Worm (Caenorhabditis elegans) whole organism, young adult: ENCODE measurements around the gene F13D12.8.

Experiments used
- B0019.2 ChIP-seq: fragments of 200-800 bp; sonication (Bioruptor generic); conservative IDR thresholded peaks from 2 replicates; pipeline ENCODE4 v1.3.6; 2022; ENCODE audit warnings: missing genetic modification reagents, missing genetic modification characterization, missing compliant biosample characterization
- D2030.7 ChIP-seq: fragments of 200-800 bp; sonication (Bioruptor generic); IDR thresholded peaks from 2 replicates; pipeline ENCODE4 v1.3.6; 2022; ENCODE audit warnings: missing genetic modification reagents, missing genetic modification characterization, missing compliant biosample characterization
- F23B12.7 ChIP-seq: sonication (generic microtip); optimal IDR thresholded peaks from 2 replicates; lab custom pipeline; 2017; ENCODE audit warnings: missing genetic modification characterization, mild to moderate bottlenecking, missing compliant biosample characterization, antibody characterized with exemption, moderate library complexity; ENCODE audit not compliant: insufficient read depth
- F37B4.10 ChIP-seq: fragments of 200-800 bp; sonication (Bioruptor generic); IDR thresholded peaks from 2 replicates; pipeline ENCODE4 v1.3.6; 2022; ENCODE audit warnings: missing genetic modification characterization, missing compliant biosample characterization
- F39B2.1 ChIP-seq: fragments of 200-800 bp; sonication (Bioruptor generic); IDR thresholded peaks from 2 replicates; pipeline ENCODE4 v1.3.6; 2022; ENCODE audit warnings: missing genetic modification reagents, missing genetic modification characterization, missing compliant biosample characterization
- F55B11.4 ChIP-seq: sonication (generic microtip); optimal IDR thresholded peaks from 2 replicates; lab custom pipeline; 2016; ENCODE audit warnings: missing compliant biosample characterization, missing genetic modification characterization, borderline replicate concordance; ENCODE audit not compliant: insufficient read depth
- F57A8.1 ChIP-seq: fragments of 200-800 bp; sonication (Bioruptor generic); optimal IDR thresholded peaks from 2 replicates; lab custom pipeline; 2018; ENCODE audit warnings: mild to moderate bottlenecking, missing genetic modification characterization, moderate library complexity, missing compliant biosample characterization
- T07F8.4 ChIP-seq: sonication (generic microtip); optimal IDR thresholded peaks from 2 replicates; lab custom pipeline; 2016; ENCODE audit warnings: mild to moderate bottlenecking, missing genetic modification characterization, moderate library complexity, missing compliant biosample characterization
- Y53G8AR.9 ChIP-seq: fragments of 200-800 bp; sonication (Bioruptor generic); conservative IDR thresholded peaks from 2 replicates; pipeline ENCODE4 v1.3.6; 2022; ENCODE audit warnings: missing genetic modification reagents, missing genetic modification characterization, missing compliant biosample characterization
- akir-1 ChIP-seq: fragments of 200-800 bp; sonication (Bioruptor generic); optimal IDR thresholded peaks from 2 replicates; lab custom pipeline; 2018; ENCODE audit warnings: mild to moderate bottlenecking, missing genetic modification characterization, moderate library complexity, missing compliant biosample characterization
- bed-2 ChIP-seq: fragments of 200-800 bp; sonication (Bioruptor generic); IDR thresholded peaks from 2 replicates; pipeline ENCODE4 v1.3.6; 2022; ENCODE audit warnings: missing genetic modification reagents, missing genetic modification characterization, missing compliant biosample characterization
- cebp-1 ChIP-seq, 2 experiments: fragments of 200-800 bp in 1 of 2; sonication (Bioruptor generic) in 1 of 2; sonication (generic microtip) in 1 of 2; IDR thresholded peaks in 1 of 2; optimal IDR thresholded peaks in 1 of 2; 2 replicates each; pipeline versions ENCODE4 v1.3.6 to Lab custom; 2017 to 2022; ENCODE audit warnings: missing compliant biosample characterization in 2 of 2, missing genetic modification characterization in 2 of 2, mild to moderate bottlenecking in 1 of 2, missing genetic modification reagents in 1 of 2, moderate library complexity in 1 of 2
- ceh-100 ChIP-seq: fragments of 200-800 bp; sonication (Bioruptor generic); IDR thresholded peaks from 2 replicates; pipeline ENCODE4 v1.3.6; 2022; ENCODE audit warnings: missing genetic modification reagents, missing genetic modification characterization, missing compliant biosample characterization
- ceh-91 ChIP-seq: fragments of 200-800 bp; sonication (Bioruptor generic); IDR thresholded peaks from 2 replicates; pipeline ENCODE4 v1.3.6; 2022; ENCODE audit warnings: missing genetic modification reagents, missing genetic modification characterization, missing compliant biosample characterization
- chd-7 ChIP-seq: sonication (generic microtip); optimal IDR thresholded peaks from 2 replicates; lab custom pipeline; 2016; ENCODE audit warnings: mild to moderate bottlenecking, missing genetic modification characterization, moderate library complexity, missing compliant biosample characterization
- dox-1 ChIP-seq: fragments of 200-800 bp; sonication (Bioruptor generic); IDR thresholded peaks from 2 replicates; pipeline ENCODE4 v1.3.6; 2022; ENCODE audit warnings: missing genetic modification reagents, missing genetic modification characterization, missing compliant biosample characterization
- dpff-1 ChIP-seq: sonication (generic microtip); optimal IDR thresholded peaks from 2 replicates; lab custom pipeline; 2017; ENCODE audit warnings: mild to moderate bottlenecking, missing genetic modification characterization, missing compliant biosample characterization
- dpl-1 ChIP-seq: fragments of 150-350 bp; optimal IDR thresholded peaks from 2 replicates; lab custom pipeline; 2014; ENCODE audit warnings: missing biosample characterization, missing genetic modification reagents, missing genetic modification characterization
- egl-18 ChIP-seq: fragments of 200-800 bp; sonication (Bioruptor generic); IDR thresholded peaks from 2 replicates; pipeline ENCODE4 v1.3.6; 2022; ENCODE audit warnings: missing genetic modification reagents, missing genetic modification characterization, missing compliant biosample characterization
- ekl-4 ChIP-seq: fragments of 200-800 bp; sonication (Bioruptor generic); IDR thresholded peaks from 2 replicates; pipeline ENCODE4 v1.3.6; 2022; ENCODE audit warnings: missing genetic modification reagents, missing genetic modification characterization, missing compliant biosample characterization
- him-1 ChIP-seq: sonication (generic microtip); optimal IDR thresholded peaks from 2 replicates; lab custom pipeline; 2016; ENCODE audit warnings: missing genotype, missing genetic modification reagents, missing genetic modification characterization, missing compliant biosample characterization
- hmg-1.2 ChIP-seq: fragments of 200-800 bp; sonication (Bioruptor generic); IDR thresholded peaks from 2 replicates; pipeline ENCODE4 v1.3.6; 2022; ENCODE audit warnings: missing genetic modification reagents, missing genetic modification characterization, missing compliant biosample characterization
- hrde-1 ChIP-seq: sonication (generic microtip); optimal IDR thresholded peaks from 2 replicates; lab custom pipeline; 2016; ENCODE audit warnings: missing genetic modification characterization, mild to moderate bottlenecking, missing compliant biosample characterization, moderate library complexity, missing genotype, missing genetic modification reagents, borderline replicate concordance
- lag-1 ChIP-seq: fragments of 200-800 bp; sonication (Bioruptor generic); IDR thresholded peaks from 2 replicates; pipeline ENCODE4 v1.3.6; 2022; ENCODE audit warnings: missing genetic modification reagents, missing genetic modification characterization, missing compliant biosample characterization
- let-607 ChIP-seq, 2 experiments: fragments of 200-800 bp in 1 of 2; sonication (Bioruptor generic) in 1 of 2; sonication (generic microtip) in 1 of 2; optimal IDR thresholded peaks; 2 replicates each; lab custom pipeline; 2016 to 2018; ENCODE audit warnings: mild to moderate bottlenecking in 2 of 2, missing compliant biosample characterization in 2 of 2, missing genetic modification characterization in 2 of 2, moderate library complexity in 2 of 2, missing genotype in 1 of 2
- lin-26 ChIP-seq: fragments of 200-800 bp; sonication (Bioruptor generic); IDR thresholded peaks from 2 replicates; pipeline ENCODE4 v1.3.6; 2022; ENCODE audit warnings: missing genetic modification reagents, missing genetic modification characterization, missing compliant biosample characterization
- lin-35 ChIP-seq, 3 experiments: fragments of 150-350 bp in 2 of 3; sonication (generic microtip) in 1 of 3; optimal IDR thresholded peaks; 2 replicates each; lab custom pipeline; 2014 to 2018; ENCODE audit warnings: missing biosample characterization in 3 of 3, missing genetic modification characterization in 3 of 3, missing genetic modification reagents in 3 of 3
- lin-54 ChIP-seq: fragments of 200-800 bp; sonication (Bioruptor generic); optimal IDR thresholded peaks from 2 replicates; lab custom pipeline; 2018; ENCODE audit warnings: mild to moderate bottlenecking, missing genetic modification characterization, missing compliant biosample characterization
- lsy-27 ChIP-seq: sonication (generic microtip); optimal IDR thresholded peaks from 2 replicates; lab custom pipeline; 2017; ENCODE audit warnings: missing genetic modification characterization, mild to moderate bottlenecking, missing compliant biosample characterization, antibody characterized with exemption, missing genotype, borderline replicate concordance; ENCODE audit not compliant: insufficient read depth
- madf-8 ChIP-seq: fragments of 200-800 bp; sonication (Bioruptor generic); conservative IDR thresholded peaks from 2 replicates; pipeline ENCODE4 v1.3.6; 2022; ENCODE audit warnings: missing genetic modification reagents, missing genetic modification characterization, missing compliant biosample characterization
- mes-4 ChIP-seq: sonication (generic microtip); optimal IDR thresholded peaks from 2 replicates; lab custom pipeline; 2016; ENCODE audit warnings: missing genotype, missing genetic modification characterization, missing compliant biosample characterization
- nfya-1 ChIP-seq: sonication (generic microtip); optimal IDR thresholded peaks from 2 replicates; lab custom pipeline; 2017; ENCODE audit warnings: antibody characterized with exemption, missing compliant biosample characterization, missing genetic modification characterization, borderline replicate concordance; ENCODE audit not compliant: insufficient read depth
- nfyb-1 ChIP-seq: fragments of 200-800 bp; sonication (Bioruptor generic); IDR thresholded peaks from 2 replicates; pipeline ENCODE4 v1.3.6; 2022; ENCODE audit warnings: missing genetic modification reagents, missing genetic modification characterization, missing compliant biosample characterization
- nhr-120 ChIP-seq: fragments of 200-800 bp; sonication (Bioruptor generic); IDR thresholded peaks from 2 replicates; pipeline ENCODE4 v1.3.6; 2022; ENCODE audit warnings: missing genetic modification characterization, missing compliant biosample characterization
- nhr-27 ChIP-seq: fragments of 200-800 bp; sonication (Bioruptor generic); optimal IDR thresholded peaks from 2 replicates; lab custom pipeline; 2018; ENCODE audit warnings: mild to moderate bottlenecking, missing genetic modification characterization, moderate library complexity, missing compliant biosample characterization
- repo-1 ChIP-seq: sonication (generic microtip); optimal IDR thresholded peaks from 2 replicates; lab custom pipeline; 2017; ENCODE audit warnings: mild to moderate bottlenecking, missing genetic modification characterization, missing compliant biosample characterization
- snpc-3.4 ChIP-seq: sonication (generic microtip); optimal IDR thresholded peaks from 2 replicates; lab custom pipeline; 2017; ENCODE audit warnings: missing genetic modification characterization, mild to moderate bottlenecking, missing compliant biosample characterization, antibody characterized with exemption, moderate library complexity, missing genotype, missing genetic modification reagents
- somi-1 ChIP-seq: fragments of 200-800 bp; sonication (Bioruptor generic); optimal IDR thresholded peaks from 2 replicates; lab custom pipeline; 2018; ENCODE audit warnings: mild to moderate bottlenecking, missing genetic modification characterization, missing compliant biosample characterization
- tbp1 ChIP-seq: fragments of 200-800 bp; sonication (Bioruptor generic); optimal IDR thresholded peaks from 2 replicates; lab custom pipeline; 2018; ENCODE audit warnings: mild to moderate bottlenecking, missing genetic modification characterization, missing compliant biosample characterization
- zfh-2 ChIP-seq: fragments of 200-800 bp; sonication (Bioruptor generic); conservative IDR thresholded peaks from 2 replicates; pipeline ENCODE4 v1.3.6; 2022; ENCODE audit warnings: missing genetic modification reagents, missing genetic modification characterization, missing compliant biosample characterization
- ztf-18 ChIP-seq: sonication (generic microtip); optimal IDR thresholded peaks from 2 replicates; lab custom pipeline; 2016; ENCODE audit warnings: missing genotype, mild to moderate bottlenecking, missing genetic modification characterization, missing compliant biosample characterization
- ztf-22 ChIP-seq: fragments of 200-800 bp; sonication (Bioruptor generic); optimal IDR thresholded peaks from 2 replicates; lab custom pipeline; 2018; ENCODE audit warnings: mild to moderate bottlenecking, missing genetic modification characterization, moderate library complexity, missing compliant biosample characterization

F13D12.8 gene

ce11 chrII:11726470-11727106 lies 5.8 kb downstream of the F13D12.8 start, which contains the start of gene F13D12.5 (continued):
- TF ChIP-seq somi-1 (GFP tag; lab: Kevin White, UChicago) (no peak), egl-18 (GFP tag; lab: Robert Waterston, UW) (no peak), ekl-4 (no peak), F39B2.1 (no peak), lin-54 (GFP tag; lab: Kevin White, UChicago) (peak; percentile 84), nfya-1 (no peak), F23B12.7 (no peak), let-607 (tag; optimal IDR thresholded peaks at IDR 0.05; lab: Kevin White, UChicago) (no peak), lin-26 (GFP tag; lab: Robert Waterston, UW) (0 out of 2 replicates have a peak, but pooled peaks have one; percentile 60), tbp1 (GFP tag; lab: Kevin White, UChicago) (peak; percentile 2), ceh-91 (GFP tag; lab: Robert Waterston, UW) (peak; percentile 88), madf-8 (GFP tag; lab: Robert Waterston, UW) (peak; percentile 89), mes-4 (no peak), him-1 (tag; lab: Kevin White, UChicago) (no peak), dpff-1 (no peak), dox-1 (GFP tag; lab: Robert Waterston, UW) (peak; percentile 43), D2030.7 (GFP tag; lab: Robert Waterston, UW) (peak; percentile 86), ztf-18 (peak; percentile 6), ceh-100 (no peak), nfyb-1 (GFP tag; lab: Robert Waterston, UW) (no peak), Y53G8AR.9 (GFP tag; lab: Robert Waterston, UW) (no peak), nhr-120 (GFP tag; lab: Robert Waterston, UW) (no peak), lsy-27 (tag; lab: Kevin White, UChicago) (no peak), nhr-27 (no peak), cebp-1 (GFP tag; IDR thresholded peaks at IDR 0.05; lab: Robert Waterston, UW) (no peak), cebp-1 (tag; optimal IDR thresholded peaks at IDR 0.05; lab: Kevin White, UChicago) (peak; percentile 14), hmg-1.2 (GFP tag; lab: Robert Waterston, UW) (peak; percentile 18; the same call in 1 of the 2 replicates), dpl-1 (GFP tag; lab: Kevin White, UChicago) (peak; percentile 74), F55B11.4 (tag; lab: Kevin White, UChicago) (no peak), lag-1 (GFP tag; lab: Robert Waterston, UW) (no peak)
- TF ChIP-seq, all 124 proteins: peak for 34

DNA sequence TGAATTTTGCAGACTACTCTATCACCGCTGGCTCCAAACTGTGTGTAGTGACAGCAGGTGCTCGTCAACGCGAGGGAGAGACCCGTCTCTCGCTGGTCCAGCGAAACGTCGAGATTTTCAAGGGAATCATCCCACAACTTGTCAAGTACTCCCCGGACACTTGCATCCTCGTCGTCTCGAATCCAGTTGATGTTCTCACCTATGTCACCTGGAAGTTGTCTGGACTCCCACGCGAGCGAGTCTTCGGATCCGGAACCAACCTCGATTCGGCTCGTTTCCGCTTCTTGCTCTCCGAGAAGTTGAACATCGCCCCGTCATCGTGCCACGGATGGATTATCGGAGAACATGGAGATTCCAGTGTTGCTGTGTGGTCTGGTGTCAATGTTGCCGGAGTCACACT lies 6.8 kb downstream of the F13D12.8 start:
- no peak for TF ChIP-seq hrde-1 (tag; lab: Kevin White, UChicago)
- TF ChIP-seq chd-7 (tag; lab: Kevin White, UChicago) = peak; percentile 3
- TF ChIP-seq zfh-2 (GFP tag; lab: Robert Waterston, UW) = peak; percentile 52; the same call in 1 of the 2 replicates
- TF ChIP-seq akir-1 (GFP tag; lab: Kevin White, UChicago) = no peak
- TF ChIP-seq, all 124 proteins: peak for 2

DNA sequence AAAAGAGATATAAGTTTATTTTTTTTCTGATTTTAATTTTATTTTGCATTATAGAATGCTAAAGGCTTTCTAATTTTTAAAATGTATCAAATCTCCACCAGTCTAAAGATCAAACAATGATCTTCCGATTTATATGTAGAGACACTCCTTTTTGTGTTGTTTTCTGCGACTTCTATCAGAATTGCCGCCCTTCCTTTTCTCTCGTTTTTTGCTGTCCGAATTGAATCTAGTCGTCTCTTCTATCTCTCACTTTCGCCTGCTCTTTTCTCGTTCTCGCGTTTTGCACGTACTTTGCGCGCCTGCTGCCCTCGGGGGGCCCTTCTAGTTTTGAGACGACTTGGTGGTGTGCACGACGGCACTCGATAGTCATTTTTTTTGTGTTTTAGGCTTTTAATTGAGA lies 8.0 kb downstream of the F13D12.8 start:
- TF ChIP-seq F37B4.10 (GFP tag; lab: Robert Waterston, UW) = no peak
- no peak for TF ChIP-seq F57A8.1 (GFP tag; lab: Kevin White, UChicago)
- no peak for TF ChIP-seq T07F8.4 (tag; lab: Kevin White, UChicago)
- no peak for TF ChIP-seq bed-2
- TF ChIP-seq B0019.2 (GFP tag; lab: Robert Waterston, UW) = no peak
- no peak for TF ChIP-seq ztf-18
- peak in 1 of 3 experiments; percentile 9 for TF ChIP-seq lin-35 (GFP tag; optimal IDR thresholded peaks at IDR 0.05; lab: Kevin White, UChicago)
- no peak for TF ChIP-seq tbp1 (GFP tag; lab: Kevin White, UChicago)
- peak; percentile 53; the same call in 1 of the 2 replicates for TF ChIP-seq hmg-1.2 (GFP tag; lab: Robert Waterston, UW)
- no peak for TF ChIP-seq cebp-1 (GFP tag; IDR thresholded peaks at IDR 0.05; lab: Robert Waterston, UW)
- peak; percentile 33 for TF ChIP-seq cebp-1 (tag; optimal IDR thresholded peaks at IDR 0.05; lab: Kevin White, UChicago)
- TF ChIP-seq repo-1 (tag; lab: Kevin White, UChicago) = no peak
- no peak for TF ChIP-seq snpc-3.4
- TF ChIP-seq zfh-2 (GFP tag; lab: Robert Waterston, UW) = 0 out of 2 replicates have a peak, but pooled peaks have one; percentile 40
- TF ChIP-seq F55B11.4 (tag; lab: Kevin White, UChicago) = no peak
- TF ChIP-seq ztf-22 = no peak
- TF ChIP-seq hrde-1 (tag; lab: Kevin White, UChicago) = no peak
